Fruit fly (Drosophila melanogaster) whole organism, embryonic: ENCODE results near the gene Plzf.

Experiments
- Asciz ChIP-seq: fragments of 200-800 bp; sonication (Bioruptor generic); optimal IDR thresholded peaks from 2 replicates; lab custom pipeline; 2017; ENCODE audit warnings: missing biosample characterization, mild to moderate bottlenecking, missing genetic modification characterization, missing genetic modification reagents
- CG10565 ChIP-seq: fragments of 200-800 bp; sonication (Bioruptor generic); optimal IDR thresholded peaks from 3 replicates; lab custom pipeline; 2016; ENCODE audit warnings: missing biosample characterization, mild to moderate bottlenecking, missing genetic modification characterization
- CG11093 ChIP-seq: fragments of 200-800 bp; sonication (Bioruptor generic); IDR thresholded peaks from 3 replicates; pipeline ENCODE4 v1.3.6; 2022; ENCODE audit warnings: missing biosample characterization, missing genetic modification characterization
- CG11398 ChIP-seq: fragments of 200-800 bp; sonication (Bioruptor generic); optimal IDR thresholded peaks from 2 replicates; lab custom pipeline; 2016; ENCODE audit warnings: missing biosample characterization, missing genetic modification characterization
- CG11723 ChIP-seq: fragments of 200-800 bp; sonication (Bioruptor generic); optimal IDR thresholded peaks from 2 replicates; lab custom pipeline; 2017; ENCODE audit warnings: missing biosample characterization, mild to moderate bottlenecking, missing genetic modification characterization
- CG14014 ChIP-seq: fragments of 200-800 bp; sonication (Bioruptor generic); IDR thresholded peaks from 2 replicates; pipeline ENCODE4 v1.3.6; 2022; ENCODE audit warnings: missing biosample characterization, missing genetic modification characterization
- CG15514 ChIP-seq: fragments of 200-800 bp; sonication (Bioruptor generic); optimal IDR thresholded peaks from 3 replicates; lab custom pipeline; 2017; ENCODE audit warnings: missing biosample characterization, missing genetic modification characterization, mild to moderate bottlenecking, moderate library complexity, missing genetic modification reagents
- CG15601 ChIP-seq: fragments of 200-800 bp; sonication (Bioruptor generic); optimal IDR thresholded peaks from 3 replicates; lab custom pipeline; 2019; ENCODE audit warnings: missing biosample characterization, mild to moderate bottlenecking, missing genetic modification characterization, moderate library complexity
- CG1603 ChIP-seq: fragments of 200-800 bp; sonication (Bioruptor generic); optimal IDR thresholded peaks from 2 replicates; lab custom pipeline; 2019; ENCODE audit warnings: missing biosample characterization, mild to moderate bottlenecking, missing genetic modification characterization, moderate library complexity
- CG16863 ChIP-seq: fragments of 200-800 bp; sonication (Bioruptor generic); optimal IDR thresholded peaks from 3 replicates; lab custom pipeline; 2016; ENCODE audit warnings: missing biosample characterization, missing genetic modification characterization
- CG17385 ChIP-seq: fragments of 200-800 bp; sonication (Bioruptor generic); optimal IDR thresholded peaks from 3 replicates; lab custom pipeline; 2018; ENCODE audit warnings: missing biosample characterization, mild to moderate bottlenecking, missing genetic modification characterization
- CG17568 ChIP-seq: fragments of 200-800 bp; sonication (Bioruptor generic); optimal IDR thresholded peaks from 2 replicates; lab custom pipeline; 2018; ENCODE audit warnings: missing biosample characterization, mild to moderate bottlenecking, missing genetic modification characterization, moderate library complexity
- CG1792 ChIP-seq: fragments of 200-800 bp; sonication (Bioruptor generic); optimal IDR thresholded peaks from 2 replicates; lab custom pipeline; 2016; ENCODE audit warnings: missing biosample characterization, missing genetic modification characterization
- CG31365 ChIP-seq: fragments of 200-800 bp; sonication (Bioruptor generic); optimal IDR thresholded peaks from 2 replicates; lab custom pipeline; 2018; ENCODE audit warnings: missing biosample characterization, mild to moderate bottlenecking, missing genetic modification characterization
- CG31441 ChIP-seq: fragments of 200-800 bp; sonication (Bioruptor generic); IDR thresholded peaks from 2 replicates; pipeline ENCODE4 v1.3.6; 2022; ENCODE audit warnings: missing biosample characterization, missing genetic modification characterization
- CG3281 ChIP-seq: fragments of 200-800 bp; sonication (Bioruptor generic); optimal IDR thresholded peaks from 3 replicates; lab custom pipeline; 2017; ENCODE audit warnings: missing biosample characterization, mild to moderate bottlenecking, missing genetic modification characterization
- CG4328 ChIP-seq: fragments of 200-800 bp; sonication (Bioruptor generic); optimal IDR thresholded peaks from 3 replicates; lab custom pipeline; 2017; ENCODE audit warnings: missing biosample characterization, missing genetic modification reagents, missing genetic modification characterization
- CG4820 ChIP-seq: fragments of 200-800 bp; sonication (Bioruptor generic); optimal IDR thresholded peaks from 3 replicates; lab custom pipeline; 2016; ENCODE audit warnings: missing biosample characterization, missing genetic modification characterization
- CG6254 ChIP-seq: fragments of 200-800 bp; sonication (Bioruptor generic); optimal IDR thresholded peaks from 3 replicates; lab custom pipeline; 2017; ENCODE audit warnings: mild to moderate bottlenecking, missing biosample characterization, missing genetic modification reagents, missing genetic modification characterization
- CG7928 ChIP-seq: fragments of 200-800 bp; sonication (Bioruptor generic); optimal IDR thresholded peaks from 2 replicates; lab custom pipeline; 2017; ENCODE audit warnings: missing biosample characterization, mild to moderate bottlenecking, missing genetic modification characterization
- CG8089 ChIP-seq: fragments of 200-800 bp; sonication (Bioruptor generic); optimal IDR thresholded peaks from 3 replicates; lab custom pipeline; 2016; ENCODE audit warnings: missing biosample characterization, missing genetic modification characterization
- CG9215 ChIP-seq: fragments of 200-800 bp; sonication (Bioruptor generic); IDR thresholded peaks from 2 replicates; pipeline ENCODE4 v1.3.6; 2022; ENCODE audit warnings: missing biosample characterization, missing genetic modification characterization
- Dll ChIP-seq: fragments of 200-800 bp; sonication (Bioruptor generic); IDR thresholded peaks from 4 replicates; pipeline ENCODE4 v1.3.6; 2022; ENCODE audit warnings: missing biosample characterization, missing genetic modification characterization; ENCODE audit not compliant: partially characterized antibody
- Hand ChIP-seq: fragments of 200-800 bp; sonication (Bioruptor generic); optimal IDR thresholded peaks from 2 replicates; lab custom pipeline; 2017; ENCODE audit warnings: mild to moderate bottlenecking, missing biosample characterization, missing genetic modification reagents, missing genetic modification characterization
- MBD-R2 ChIP-seq: fragments of 200-800 bp; sonication (Bioruptor generic); IDR thresholded peaks from 2 replicates; pipeline ENCODE4 v1.3.6; 2022; ENCODE audit warnings: missing biosample characterization, missing genetic modification characterization
- MESR4 ChIP-seq: fragments of 200-800 bp; sonication (Bioruptor generic); optimal IDR thresholded peaks from 2 replicates; lab custom pipeline; 2018; ENCODE audit warnings: missing biosample characterization, mild to moderate bottlenecking, missing genetic modification characterization, moderate library complexity
- Mes4 ChIP-seq: fragments of 200-800 bp; sonication (Bioruptor generic); optimal IDR thresholded peaks from 2 replicates; lab custom pipeline; 2016; ENCODE audit warnings: missing biosample characterization, missing genetic modification characterization
- Opbp ChIP-seq: fragments of 200-800 bp; sonication (Bioruptor generic); IDR thresholded peaks from 3 replicates; pipeline ENCODE4 v1.3.6; 2022; ENCODE audit warnings: missing biosample characterization, missing genetic modification characterization; ENCODE audit not compliant: partially characterized antibody
- Sry-δ ChIP-seq: fragments of 200-800 bp; sonication (Bioruptor generic); optimal IDR thresholded peaks from 2 replicates; lab custom pipeline; 2016; ENCODE audit warnings: missing biosample characterization, missing genetic modification characterization
- Ssrp ChIP-seq: fragments of 200-800 bp; sonication (Bioruptor generic); optimal IDR thresholded peaks from 2 replicates; lab custom pipeline; 2018; ENCODE audit warnings: missing biosample characterization, mild to moderate bottlenecking, missing genetic modification characterization, moderate library complexity
- ac ChIP-seq: fragments of 200-800 bp; sonication (Bioruptor generic); optimal IDR thresholded peaks from 3 replicates; lab custom pipeline; 2017; ENCODE audit warnings: missing biosample characterization, mild to moderate bottlenecking, missing genetic modification characterization
- ase ChIP-seq: fragments of 200-800 bp; sonication (Bioruptor generic); IDR thresholded peaks from 3 replicates; pipeline ENCODE4 v1.3.6; 2022; ENCODE audit warnings: missing biosample characterization, missing genetic modification characterization
- bab2 ChIP-seq: fragments of 200-800 bp; sonication (Bioruptor generic); optimal IDR thresholded peaks from 2 replicates; lab custom pipeline; 2016; ENCODE audit warnings: missing biosample characterization, missing genetic modification characterization
- bsh ChIP-seq, 2 experiments: fragments of 200-800 bp; sonication (Bioruptor generic); optimal IDR thresholded peaks; 2 replicates each; lab custom pipeline; 2017 to 2018; ENCODE audit warnings: mild to moderate bottlenecking in 2 of 2, missing biosample characterization in 2 of 2, missing genetic modification characterization in 2 of 2, moderate library complexity in 1 of 2
- chinmo ChIP-seq: fragments of 200-800 bp; sonication (Bioruptor generic); IDR thresholded peaks from 4 replicates; pipeline ENCODE4 v1.3.6; 2022; ENCODE audit warnings: missing biosample characterization, missing genetic modification characterization; ENCODE audit not compliant: partially characterized antibody
- dimm ChIP-seq: fragments of 200-800 bp; sonication (Bioruptor generic); IDR thresholded peaks from 2 replicates; pipeline ENCODE4 v1.3.6; 2022; ENCODE audit warnings: missing biosample characterization, missing genetic modification characterization
- dmrt99B ChIP-seq: fragments of 200-800 bp; sonication (Bioruptor generic); optimal IDR thresholded peaks from 2 replicates; lab custom pipeline; 2018; ENCODE audit warnings: missing biosample characterization, mild to moderate bottlenecking, missing genetic modification characterization, moderate library complexity
- grn ChIP-seq: fragments of 200-800 bp; sonication (Bioruptor generic); optimal IDR thresholded peaks from 3 replicates; lab custom pipeline; 2017; ENCODE audit warnings: missing biosample characterization, missing genetic modification characterization
- gsb-n ChIP-seq: fragments of 200-800 bp; sonication (Bioruptor generic); optimal IDR thresholded peaks from 3 replicates; lab custom pipeline; 2018; ENCODE audit warnings: missing biosample characterization, mild to moderate bottlenecking, missing genetic modification characterization
- ham ChIP-seq: fragments of 200-800 bp; sonication (Bioruptor generic); IDR thresholded peaks from 2 replicates; pipeline ENCODE4 v1.3.6; 2022; ENCODE audit warnings: missing biosample characterization, missing genetic modification characterization
- jumu ChIP-seq: fragments of 200-800 bp; sonication (Bioruptor generic); optimal IDR thresholded peaks from 3 replicates; lab custom pipeline; 2016; ENCODE audit warnings: missing biosample characterization, missing genetic modification characterization
- luna ChIP-seq: fragments of 200-800 bp; sonication (Bioruptor generic); optimal IDR thresholded peaks from 2 replicates; lab custom pipeline; 2016; ENCODE audit warnings: missing biosample characterization, missing genetic modification characterization
- oc ChIP-seq: fragments of 200-800 bp; sonication (Bioruptor generic); optimal IDR thresholded peaks from 2 replicates; lab custom pipeline; 2018; ENCODE audit warnings: missing biosample characterization, mild to moderate bottlenecking, missing genetic modification characterization, moderate library complexity
- pan ChIP-seq, 4 experiments: fragments of >200 bp in 3 of 4; fragments of 200-800 bp in 1 of 4; sonication (Bioruptor generic) in 1 of 4; optimal IDR thresholded peaks in 3 of 4; IDR thresholded peaks in 1 of 4; 2 replicates each; pipeline versions ENCODE4 v1.3.6 to Lab custom; 2017 to 2022; ENCODE audit warnings: missing biosample characterization in 2 of 4, missing genetic modification characterization in 2 of 4, mixed read lengths in 1 of 4
- pho ChIP-seq: fragments of 200-800 bp; sonication (Bioruptor generic); optimal IDR thresholded peaks from 2 replicates; lab custom pipeline; 2016; ENCODE audit warnings: missing biosample characterization, missing genetic modification characterization
- sens ChIP-seq: fragments of 200-800 bp; sonication (Bioruptor generic); peaks from one replicate; lab custom pipeline; 2016; ENCODE audit warnings: missing biosample characterization, missing genetic modification characterization
- sqz ChIP-seq: fragments of 200-800 bp; sonication (Bioruptor generic); optimal IDR thresholded peaks from 3 replicates; lab custom pipeline; 2018; ENCODE audit warnings: missing biosample characterization, mild to moderate bottlenecking, missing genetic modification characterization
- tna ChIP-seq: fragments of 200-800 bp; sonication (Bioruptor generic); IDR thresholded peaks from 2 replicates; pipeline ENCODE4 v1.3.6; 2022; ENCODE audit warnings: missing biosample characterization, missing genetic modification characterization; ENCODE audit not compliant: partially characterized antibody
- trem ChIP-seq: fragments of 200-800 bp; optimal IDR thresholded peaks from 3 replicates; lab custom pipeline; 2019; ENCODE audit warnings: missing biosample characterization, mild to moderate bottlenecking, missing genetic modification characterization, moderate library complexity

The Plzf gene

DNA sequence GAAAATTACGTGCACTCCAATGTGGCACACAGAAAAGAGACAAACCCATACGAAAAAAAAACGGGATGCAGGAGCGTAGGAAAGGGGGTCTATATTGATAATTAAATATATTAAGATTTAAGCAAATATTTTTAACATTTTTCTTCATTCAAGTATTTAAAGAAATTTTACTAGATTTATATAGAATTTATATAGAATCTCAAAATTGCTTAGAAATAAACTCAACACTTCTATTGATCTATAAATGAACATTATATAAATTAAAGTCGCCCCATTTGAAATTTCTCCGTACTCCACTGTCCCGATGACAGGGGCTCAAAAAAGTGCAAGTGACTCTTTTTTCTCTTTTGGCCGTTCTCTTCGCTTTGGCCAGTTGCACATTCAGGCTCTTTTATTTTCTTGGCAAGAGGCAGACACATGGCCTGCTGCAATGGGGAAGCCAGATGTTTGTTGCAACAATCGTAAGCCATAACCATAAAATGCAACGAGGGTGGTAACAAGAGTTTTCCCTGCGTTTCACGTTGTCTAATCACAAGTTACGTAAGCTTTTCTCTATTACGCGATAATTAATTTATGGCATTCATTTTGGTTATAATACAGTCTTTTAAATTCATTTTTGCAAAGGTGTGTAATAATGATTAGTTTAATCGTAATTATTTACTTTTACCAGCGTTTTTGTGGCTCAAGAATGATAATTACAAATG lies 17.1 kb upstream of the Plzf start (continued):
- TF ChIP-seq CG31365 (tag; lab: Kevin White, UChicago): no peak
- no peak for TF ChIP-seq MESR4
- TF ChIP-seq CG11723 (GFP tag; lab: Kevin White, UChicago): no peak
- no peak for TF ChIP-seq ham (GFP tag; lab: Robert Waterston, UW)
- TF ChIP-seq Ssrp (tag; lab: Kevin White, UChicago): peak; percentile 49
- TF ChIP-seq MBD-R2 (GFP tag; lab: Robert Waterston, UW): no peak
- TF ChIP-seq sens (GFP tag; lab: Kevin White, UChicago): peak; percentile 75
- TF ChIP-seq CG1792 (GFP tag; lab: Kevin White, UChicago): no peak
- no peak for TF ChIP-seq dimm (GFP tag; lab: Robert Waterston, UW)
- TF ChIP-seq CG7928 (GFP tag; lab: Kevin White, UChicago): no peak
- no peak for TF ChIP-seq pan (optimal IDR thresholded peaks at IDR 0.05; lab: Kevin White, UChicago)
- no peak for TF ChIP-seq pan (GFP tag; optimal IDR thresholded peaks at IDR 0.05 in 1 of 2, IDR thresholded peaks at IDR 0.05 in 1 of 2)
- no peak for TF ChIP-seq Dll (GFP tag; lab: Robert Waterston, UW)
- no peak for TF ChIP-seq CG11398
- no peak for TF ChIP-seq CG16863 (GFP tag; lab: Kevin White, UChicago)
- TF ChIP-seq jumu (GFP tag; lab: Kevin White, UChicago): no peak
- TF ChIP-seq CG15601: peak; percentile 58
- TF ChIP-seq ase (GFP tag; lab: Robert Waterston, UW): no peak
- TF ChIP-seq CG15514: no peak
- TF ChIP-seq grn (GFP tag; lab: Kevin White, UChicago): no peak
- no peak for TF ChIP-seq CG10565 (GFP tag; lab: Kevin White, UChicago)
- peak; percentile 23 for TF ChIP-seq trem (tag; lab: Kevin White, UChicago)
- peak; percentile 69 for TF ChIP-seq CG6254 (GFP tag; lab: Kevin White, UChicago)
- no peak for TF ChIP-seq CG3281 (GFP tag; lab: Kevin White, UChicago)
- no peak for TF ChIP-seq Sry-δ (GFP tag; lab: Kevin White, UChicago)
- TF ChIP-seq pho: no peak
- no peak for TF ChIP-seq Hand
- TF ChIP-seq CG9215 (GFP tag; lab: Robert Waterston, UW): no peak
- peak; percentile 72 for TF ChIP-seq gsb-n (tag; lab: Kevin White, UChicago)
- TF ChIP-seq Mes4 (GFP tag; lab: Kevin White, UChicago): no peak
- no peak for TF ChIP-seq CG14014 (GFP tag; lab: Robert Waterston, UW)
- TF ChIP-seq Opbp (GFP tag; lab: Robert Waterston, UW): no peak
- no peak for TF ChIP-seq tna (GFP tag; lab: Robert Waterston, UW)
- TF ChIP-seq oc (tag; lab: Kevin White, UChicago): no peak
- TF ChIP-seq sqz (GFP tag; lab: Kevin White, UChicago): peak; percentile 89
- no peak for TF ChIP-seq ac (GFP tag; lab: Kevin White, UChicago)
- TF ChIP-seq chinmo: no peak
- TF ChIP-seq CG4820 (GFP tag; lab: Kevin White, UChicago): no peak
- TF ChIP-seq CG17568 (GFP tag; lab: Kevin White, UChicago): no peak
- no peak for TF ChIP-seq CG4328
- no peak for TF ChIP-seq bab2 (GFP tag; lab: Kevin White, UChicago)
- peak; percentile 27 for TF ChIP-seq Asciz (GFP tag; lab: Kevin White, UChicago)
- TF ChIP-seq CG1603 (tag; lab: Kevin White, UChicago): no peak
- TF ChIP-seq CG31441 (GFP tag; lab: Robert Waterston, UW): peak; percentile 68
- peak; percentile 64 to 92 for TF ChIP-seq bsh (GFP tag; optimal IDR thresholded peaks at IDR 0.05; lab: Kevin White, UChicago)
- TF ChIP-seq CG8089: no peak
- no peak for TF ChIP-seq luna (GFP tag; lab: Kevin White, UChicago)
- no peak for TF ChIP-seq CG11093 (GFP tag; lab: Robert Waterston, UW)
- TF ChIP-seq dmrt99B (tag; lab: Kevin White, UChicago): peak; percentile 67
- TF ChIP-seq CG17385 (GFP tag; lab: Kevin White, UChicago): peak; percentile 9
